Worm (Caenorhabditis elegans): ENCODE results near the gene C06B3.16.
A peak's percentile ranks its signal among the peaks of the same experiment; 100 is the strongest.

The C06B3.16 gene

DNA sequence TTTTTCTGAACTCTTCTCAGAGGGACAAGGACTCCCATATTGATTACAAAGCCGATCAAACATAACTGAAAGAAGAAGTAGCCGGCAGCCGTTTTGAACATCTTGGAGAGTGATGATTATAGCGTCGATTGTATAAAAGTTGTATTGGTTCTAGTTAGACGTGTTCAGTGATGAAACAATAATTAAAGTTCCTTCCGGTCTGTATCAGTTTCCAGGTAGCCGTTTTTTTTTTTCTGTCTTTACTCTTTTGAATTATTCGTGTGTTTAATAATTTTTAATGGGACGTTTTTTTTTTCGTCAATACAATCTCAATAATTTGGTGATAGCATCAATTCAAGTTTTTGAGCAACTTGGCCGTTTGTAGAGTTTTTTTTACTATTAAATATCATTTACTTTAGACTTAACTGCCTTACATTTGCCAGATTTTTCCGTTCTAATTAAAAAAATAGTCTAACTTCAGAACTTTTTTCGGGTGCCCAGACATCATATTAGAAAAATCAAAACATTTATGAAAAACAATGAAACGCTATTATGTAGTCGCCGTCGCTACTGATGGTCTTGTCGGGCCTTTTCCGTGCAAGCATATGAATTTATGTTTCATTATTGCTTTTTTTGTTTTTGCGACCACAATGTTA, 15.2 kb downstream of the C06B3.16 start, which contains the start of the genes srx-10 and clec-226:
Gene srx-10 (minus strand): TSS at position 101 of the 635 bp plus-strand sequence.
Gene clec-226 (plus strand): TSS at position 585 of the 635 bp plus-strand sequence.
- TF ChIP-seq elt-3 (tag; optimal IDR thresholded peaks at IDR 0.05): no peak
- TF ChIP-seq lin-39 (tag; optimal IDR thresholded peaks at IDR 0.05): no peak
- TF ChIP-seq ztf-4 (tag; optimal IDR thresholded peaks at IDR 0.05): no peak
- TF ChIP-seq mep-1 (tag; optimal IDR thresholded peaks at IDR 0.05): no peak
- TF ChIP-seq C04F5.9 (tag; optimal IDR thresholded peaks at IDR 0.05): no peak
- TF ChIP-seq jun-1 (tag; optimal IDR thresholded peaks at IDR 0.05): no peak
- TF ChIP-seq fkh-4 (tag; optimal IDR thresholded peaks at IDR 0.05; ENCODE audit: borderline replicate concordance): no peak
- no peak for TF ChIP-seq nhr-12 (tag; optimal IDR thresholded peaks at IDR 0.05)
- no peak for TF ChIP-seq Y116A8C.19 (tag; optimal IDR thresholded peaks at IDR 0.05; ENCODE audit: borderline replicate concordance)
- no peak for TF ChIP-seq blmp-1 (tag; optimal IDR thresholded peaks at IDR 0.05)
- TF ChIP-seq lir-3 (tag; optimal IDR thresholded peaks at IDR 0.05; ENCODE audit: poor library complexity): no peak
- TF ChIP-seq unc-62 (GFP tag; optimal IDR thresholded peaks at IDR 0.05): no peak

DNA sequence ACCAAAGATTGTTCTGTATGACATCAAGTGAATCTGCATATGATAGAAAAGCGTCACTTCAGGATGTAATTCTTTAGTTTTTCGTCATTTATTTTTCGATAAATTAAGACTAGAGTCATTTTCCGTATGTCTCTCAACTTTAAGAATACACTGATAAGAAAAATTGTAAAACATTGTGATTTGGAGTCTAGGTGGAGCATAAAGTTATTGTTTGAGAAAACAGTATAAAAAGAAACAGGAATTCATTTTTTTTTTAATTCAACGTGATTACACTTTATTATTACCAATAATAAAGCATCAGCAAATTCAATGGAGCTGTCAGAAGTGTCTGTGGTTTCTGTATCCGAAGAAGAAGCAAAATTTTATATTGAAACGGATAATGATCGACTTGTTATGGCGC, 17.7 kb downstream of the C06B3.16 start, which contains the start of gene R10D12.6:
Gene R10D12.6 (plus strand): TSS at position 301 of the 400 bp plus-strand sequence.
- no peak for TF ChIP-seq nhr-20 (tag; optimal IDR thresholded peaks at IDR 0.05)
- no peak for TF ChIP-seq nhr-47 (tag; optimal IDR thresholded peaks at IDR 0.05)
- no peak for TF ChIP-seq lin-14 (GFP tag; optimal IDR thresholded peaks at IDR 0.05)
- no peak for TF ChIP-seq pag-3 (tag; optimal IDR thresholded peaks at IDR 0.05; ENCODE audit: borderline replicate concordance, insufficient read depth)
- no peak for TF ChIP-seq mef-2 (tag; optimal IDR thresholded peaks at IDR 0.05)
- no peak for TF ChIP-seq alr-1 (tag; optimal IDR thresholded peaks at IDR 0.05; ENCODE audit: borderline replicate concordance)
- TF ChIP-seq ceh-82 (tag; optimal IDR thresholded peaks at IDR 0.05): no peak
- no peak for TF ChIP-seq mab-9 (GFP tag; IDR thresholded peaks at IDR 0.05)
- TF ChIP-seq irx-1 (tag; optimal IDR thresholded peaks at IDR 0.05): no peak
- no peak for TF ChIP-seq vab-15 (tag; optimal IDR thresholded peaks at IDR 0.05)

DNA sequence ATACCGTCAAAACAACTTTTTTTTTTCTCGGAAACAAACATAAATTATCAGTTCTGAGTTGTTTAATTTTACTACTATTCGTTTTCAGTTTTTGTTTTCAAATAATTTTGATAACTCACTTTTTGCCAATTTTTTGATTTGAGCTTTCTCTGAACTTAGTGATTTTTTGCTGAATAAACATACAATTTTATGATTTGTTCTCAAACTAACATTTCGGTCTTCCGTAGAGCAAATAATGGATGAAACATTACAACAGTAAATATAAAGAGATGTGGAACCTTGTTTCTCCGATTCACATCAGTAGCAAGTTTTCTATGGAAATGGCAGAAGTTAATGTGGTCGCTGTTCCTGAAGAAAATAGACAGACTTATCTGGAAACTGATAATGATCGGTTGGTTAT, 18.4 kb downstream of the C06B3.16 start, which contains the start of gene R10D12.7:
Gene R10D12.7 (plus strand): TSS at position 301 of the 400 bp plus-strand sequence.
- TF ChIP-seq ets-5 (GFP tag; IDR thresholded peaks at IDR 0.05): no peak

- TF ChIP-seq unc-130 (tag; optimal IDR thresholded peaks at IDR 0.05) (no peak), efl-1 (optimal IDR thresholded peaks at IDR 0.05) (no peak), efl-1 (GFP tag; optimal IDR thresholded peaks at IDR 0.05 in 1 of 2) (peak in 1 of 2 experiments; percentile 35), elt-3 (tag; optimal IDR thresholded peaks at IDR 0.05) (peak in 1 of 6 experiments; percentile 45)
Observed at ce11 chrV:13953191-13953590, 21.9 kb downstream of the C06B3.16 start, which contains the start of gene R10D12.8. Gene R10D12.8 (minus strand): TSS chrV:13953291.

- no peak for TF ChIP-seq efl-1 (optimal IDR thresholded peaks at IDR 0.05)
- peak in 1 of 2 experiments; percentile 22 for TF ChIP-seq efl-1 (GFP tag; optimal IDR thresholded peaks at IDR 0.05 in 1 of 2)
- no peak for TF ChIP-seq ztf-11 (tag; optimal IDR thresholded peaks at IDR 0.05)
- TF ChIP-seq nhr-19 (GFP tag; conservative IDR thresholded peaks at IDR 0.05): no peak
- no peak for TF ChIP-seq hlh-4 (tag; optimal IDR thresholded peaks at IDR 0.05)
- no peak for TF ChIP-seq nhr-237 (tag; optimal IDR thresholded peaks at IDR 0.05)
Observed at ce11 chrV:13954056-13954455, 22.7 kb downstream of the C06B3.16 start, which contains the start of gene swt-6. Gene swt-6 (plus strand): TSS chrV:13954356.

All from whole organism, L1 larva.